Fruit fly (Drosophila melanogaster) Kc167 (cell line): Measurements from ENCODE around the gene run.

Experiments used
- Myc ChIP-seq: fragments of >200 bp; optimal IDR thresholded peaks from 2 replicates; lab custom pipeline; 2017; ENCODE audit warnings: missing external identifiers
- Sin3A ChIP-seq: fragments of >200 bp; optimal IDR thresholded peaks from 2 replicates; lab custom pipeline; 2018; ENCODE audit warnings: missing external identifiers
- h ChIP-seq: fragments of >200 bp; optimal IDR thresholded peaks from 3 replicates; lab custom pipeline; 2018; ENCODE audit warnings: missing external identifiers
- insv ChIP-seq: fragments of >200 bp; optimal IDR thresholded peaks from 3 replicates; lab custom pipeline; 2018; ENCODE audit warnings: missing external identifiers
- psq ChIP-seq: fragments of >200 bp; optimal IDR thresholded peaks from 2 replicates; lab custom pipeline; 2017; ENCODE audit warnings: missing external identifiers
- ttk ChIP-seq: sonication (Bioruptor generic); optimal IDR thresholded peaks from 2 replicates; lab custom pipeline; 2017; ENCODE audit warnings: missing external identifiers

run gene

dm6 chrX:20731492-20731891, 41.0 kb downstream of the run start:
- TF ChIP-seq insv (lab: Kevin White, UChicago), result no peak
- no peak for TF ChIP-seq ttk (lab: Kevin White, UChicago)
- TF ChIP-seq Myc (lab: Kevin White, UChicago), result no peak
- no peak for TF ChIP-seq Sin3A (lab: Kevin White, UChicago)
- TF ChIP-seq psq (lab: Kevin White, UChicago), result no peak
- no peak for TF ChIP-seq h (lab: Kevin White, UChicago)

- TF ChIP-seq insv (lab: Kevin White, UChicago), result no peak
- no peak for TF ChIP-seq ttk (lab: Kevin White, UChicago)
- TF ChIP-seq Sin3A (lab: Kevin White, UChicago), result no peak
- TF ChIP-seq h (lab: Kevin White, UChicago), result no peak
- TF ChIP-seq psq (lab: Kevin White, UChicago), result no peak
- TF ChIP-seq Myc (lab: Kevin White, UChicago), result no peak
Observed at dm6 chrX:20735910-20736483, 45.5 kb downstream of the run start, which contains the start of gene CG1324. Gene CG1324 (minus strand): TSS chrX:20735960.

dm6 chrX:20739581-20739980, 49.1 kb downstream of the run start:
- TF ChIP-seq Sin3A (lab: Kevin White, UChicago), result no peak
- TF ChIP-seq Myc (lab: Kevin White, UChicago), result no peak
- TF ChIP-seq ttk (lab: Kevin White, UChicago), result no peak
- no peak for TF ChIP-seq h (lab: Kevin White, UChicago)
- TF ChIP-seq insv (lab: Kevin White, UChicago), result no peak
- no peak for TF ChIP-seq psq (lab: Kevin White, UChicago)

- TF ChIP-seq psq (lab: Kevin White, UChicago), result no peak
- TF ChIP-seq Sin3A (lab: Kevin White, UChicago), result no peak
- no peak for TF ChIP-seq insv (lab: Kevin White, UChicago)
- TF ChIP-seq Myc (lab: Kevin White, UChicago), result no peak
- TF ChIP-seq ttk (lab: Kevin White, UChicago), result no peak
- TF ChIP-seq h (lab: Kevin White, UChicago), result no peak
Observed at dm6 chrX:20745865-20746264, 55.4 kb downstream of the run start, which contains the start of gene CG15452. Gene CG15452 (minus strand): TSS chrX:20745965.
